Worm (Caenorhabditis elegans): ENCODE measurements around the gene Y97E10B.1.

- no peak for TF ChIP-seq attf-3 (GFP tag; conservative IDR thresholded peaks at IDR 0.05)
- TF ChIP-seq unc-130 (GFP tag; optimal IDR thresholded peaks at IDR 0.05): no peak
- no peak for TF ChIP-seq egl-18 (GFP tag; IDR thresholded peaks at IDR 0.05)
- TF ChIP-seq mxl-1 (tag; optimal IDR thresholded peaks at IDR 0.05): no peak
- TF ChIP-seq ama-1 (optimal IDR thresholded peaks at IDR 0.05): no peak
- TF ChIP-seq ama-1 (GFP tag; optimal IDR thresholded peaks at IDR 0.05): no peak
- no peak for TF ChIP-seq F49E8.2 (tag; optimal IDR thresholded peaks at IDR 0.05; ENCODE audit: insufficient read depth)
Observed at ce11 chrV:7970519-7970918, 26.9 kb downstream of the Y97E10B.1 start.

Measured in whole organism, young adult.